Fruit fly (Drosophila melanogaster) whole organism, embryonic: Measurements from ENCODE around the gene CG9171.

Experiments
- Aef1 ChIP-seq: fragments of 200-800 bp; sonication (Bioruptor generic); IDR thresholded peaks from 3 replicates; pipeline ENCODE4 v1.3.6; 2022; ENCODE audit warnings: missing biosample characterization, missing genetic modification characterization
- B-H2 ChIP-seq: fragments of 200-800 bp; sonication (Bioruptor generic); optimal IDR thresholded peaks from 2 replicates; lab custom pipeline; 2018; ENCODE audit warnings: missing biosample characterization, mild to moderate bottlenecking, missing genetic modification characterization
- BEAF-32 ChIP-seq: fragments of 200-800 bp; sonication (Bioruptor generic); optimal IDR thresholded peaks from 3 replicates; lab custom pipeline; 2017; ENCODE audit warnings: missing biosample characterization, missing genetic modification characterization, mild to moderate bottlenecking, moderate library complexity, missing genetic modification reagents
- Blimp-1 ChIP-seq: fragments of 200-800 bp; sonication (Bioruptor generic); optimal IDR thresholded peaks from 3 replicates; lab custom pipeline; 2018; ENCODE audit warnings: missing biosample characterization, missing genetic modification characterization, mild to moderate bottlenecking, moderate library complexity, missing genetic modification reagents
- CG10543 ChIP-seq: fragments of 200-800 bp; sonication (Bioruptor generic); optimal IDR thresholded peaks from 3 replicates; lab custom pipeline; 2017; ENCODE audit warnings: missing biosample characterization, mild to moderate bottlenecking, missing genetic modification characterization, moderate library complexity
- CG12769 ChIP-seq: fragments of 200-800 bp; sonication (Bioruptor generic); optimal IDR thresholded peaks from 2 replicates; lab custom pipeline; 2019; ENCODE audit warnings: missing biosample characterization, mild to moderate bottlenecking, missing genetic modification characterization, moderate library complexity
- CG14050 ChIP-seq: fragments of 200-800 bp; sonication (Bioruptor generic); IDR thresholded peaks from 3 replicates; pipeline ENCODE4 v1.3.6; 2022; ENCODE audit warnings: missing biosample characterization, missing genetic modification characterization
- CG15011 ChIP-seq: fragments of 200-800 bp; sonication (Bioruptor generic); optimal IDR thresholded peaks from 3 replicates; lab custom pipeline; 2018; ENCODE audit warnings: missing biosample characterization, mild to moderate bottlenecking, missing genetic modification characterization
- CG15479 ChIP-seq: fragments of 200-800 bp; sonication (Bioruptor generic); optimal IDR thresholded peaks from 3 replicates; lab custom pipeline; 2019; ENCODE audit warnings: missing biosample characterization, mild to moderate bottlenecking, missing genetic modification characterization, moderate library complexity
- CG15514 ChIP-seq: fragments of 200-800 bp; sonication (Bioruptor generic); optimal IDR thresholded peaks from 3 replicates; lab custom pipeline; 2017; ENCODE audit warnings: missing biosample characterization, missing genetic modification characterization, mild to moderate bottlenecking, moderate library complexity, missing genetic modification reagents
- CG1602 ChIP-seq: fragments of 200-800 bp; sonication (Bioruptor generic); optimal IDR thresholded peaks from 3 replicates; lab custom pipeline; 2016; ENCODE audit warnings: missing biosample characterization, missing genetic modification characterization
- CG1647 ChIP-seq: fragments of 200-800 bp; sonication (Bioruptor generic); optimal IDR thresholded peaks from 3 replicates; lab custom pipeline; 2016; ENCODE audit warnings: missing biosample characterization, missing genetic modification characterization
- CG17328 ChIP-seq: fragments of 200-800 bp; sonication (Bioruptor generic); IDR thresholded peaks from 2 replicates; pipeline ENCODE4 v1.3.6; 2022; ENCODE audit warnings: missing biosample characterization, missing genetic modification characterization
- CG31365 ChIP-seq: fragments of 200-800 bp; sonication (Bioruptor generic); optimal IDR thresholded peaks from 2 replicates; lab custom pipeline; 2018; ENCODE audit warnings: missing biosample characterization, mild to moderate bottlenecking, missing genetic modification characterization
- CG3163 ChIP-seq: fragments of 200-800 bp; sonication (Bioruptor generic); optimal IDR thresholded peaks from 3 replicates; lab custom pipeline; 2016; ENCODE audit warnings: missing biosample characterization, missing genetic modification characterization
- CG34224 ChIP-seq: fragments of 200-800 bp; sonication (Bioruptor generic); IDR thresholded peaks from 3 replicates; pipeline ENCODE4 v1.3.6; 2022; ENCODE audit warnings: missing biosample characterization, missing genetic modification characterization; ENCODE audit not compliant: partially characterized antibody
- CG4328 ChIP-seq: fragments of 200-800 bp; sonication (Bioruptor generic); optimal IDR thresholded peaks from 3 replicates; lab custom pipeline; 2017; ENCODE audit warnings: missing biosample characterization, missing genetic modification reagents, missing genetic modification characterization
- CG4730 ChIP-seq: fragments of 200-800 bp; sonication (Bioruptor generic); IDR thresholded peaks from 2 replicates; pipeline ENCODE4 v1.3.6; 2022; ENCODE audit warnings: missing biosample characterization, missing genetic modification characterization
- CG5245 ChIP-seq: fragments of 200-800 bp; sonication (Bioruptor generic); optimal IDR thresholded peaks from 3 replicates; lab custom pipeline; 2016; ENCODE audit warnings: missing biosample characterization, missing genetic modification characterization
- CG9817 ChIP-seq: fragments of 200-800 bp; sonication (Bioruptor generic); optimal IDR thresholded peaks from 2 replicates; lab custom pipeline; 2018; ENCODE audit warnings: missing biosample characterization, mild to moderate bottlenecking, missing genetic modification characterization, moderate library complexity
- CG9876 ChIP-seq: fragments of 200-800 bp; sonication (Bioruptor generic); optimal IDR thresholded peaks from 2 replicates; lab custom pipeline; 2016; ENCODE audit warnings: missing biosample characterization, missing genetic modification characterization
- CoRest ChIP-seq: fragments of 200-800 bp; sonication (Bioruptor generic); optimal IDR thresholded peaks from 3 replicates; lab custom pipeline; 2018; ENCODE audit warnings: missing biosample characterization, mild to moderate bottlenecking, missing genetic modification characterization, moderate library complexity
- Dek ChIP-seq: fragments of 200-800 bp; sonication (Bioruptor generic); optimal IDR thresholded peaks from 3 replicates; lab custom pipeline; 2019; ENCODE audit warnings: missing biosample characterization, mild to moderate bottlenecking, missing genetic modification characterization, moderate library complexity
- Dp ChIP-seq: fragments of 200-800 bp; sonication (Bioruptor generic); optimal IDR thresholded peaks from 2 replicates; lab custom pipeline; 2018; ENCODE audit warnings: missing biosample characterization, mild to moderate bottlenecking, missing genetic modification characterization, moderate library complexity
- Fer1 ChIP-seq: fragments of 200-800 bp; sonication (Bioruptor generic); optimal IDR thresholded peaks from 2 replicates; lab custom pipeline; 2017; ENCODE audit warnings: missing biosample characterization, mild to moderate bottlenecking, missing genetic modification characterization
- HLH54F ChIP-seq: fragments of 200-800 bp; sonication (Bioruptor generic); optimal IDR thresholded peaks from 3 replicates; lab custom pipeline; 2016; ENCODE audit warnings: missing biosample characterization, missing genetic modification characterization
- Hand ChIP-seq: fragments of 200-800 bp; sonication (Bioruptor generic); optimal IDR thresholded peaks from 2 replicates; lab custom pipeline; 2017; ENCODE audit warnings: mild to moderate bottlenecking, missing biosample characterization, missing genetic modification reagents, missing genetic modification characterization
- Mad ChIP-seq: fragments of 200-800 bp; sonication (Bioruptor generic); optimal IDR thresholded peaks from 2 replicates; lab custom pipeline; 2016; ENCODE audit warnings: missing biosample characterization, missing genetic modification characterization
- NC2β ChIP-seq: fragments of 200-800 bp; sonication (Bioruptor generic); optimal IDR thresholded peaks from 2 replicates; lab custom pipeline; 2016; ENCODE audit warnings: missing biosample characterization, missing genetic modification characterization
- Sox102F ChIP-seq: fragments of 200-800 bp; sonication (Bioruptor generic); optimal IDR thresholded peaks from 2 replicates; lab custom pipeline; 2018; ENCODE audit warnings: missing biosample characterization, mild to moderate bottlenecking, missing genetic modification characterization, moderate library complexity
- Vsx1 ChIP-seq: fragments of 200-800 bp; sonication (Bioruptor generic); optimal IDR thresholded peaks from 2 replicates; lab custom pipeline; 2017; ENCODE audit warnings: missing biosample characterization, mild to moderate bottlenecking, missing genetic modification characterization, missing genetic modification reagents
- bigmax ChIP-seq: fragments of 200-800 bp; sonication (Bioruptor generic); optimal IDR thresholded peaks from 2 replicates; lab custom pipeline; 2018; ENCODE audit warnings: missing biosample characterization, mild to moderate bottlenecking, missing genetic modification characterization
- chif ChIP-seq, 2 experiments: fragments of 200-800 bp; sonication (Bioruptor generic); optimal IDR thresholded peaks; 3 replicates each; lab custom pipeline; 2016; ENCODE audit warnings: missing biosample characterization in 2 of 2, missing genetic modification characterization in 2 of 2
- chinmo ChIP-seq: fragments of 200-800 bp; sonication (Bioruptor generic); IDR thresholded peaks from 4 replicates; pipeline ENCODE4 v1.3.6; 2022; ENCODE audit warnings: missing biosample characterization, missing genetic modification characterization; ENCODE audit not compliant: partially characterized antibody
- chm ChIP-seq: fragments of 200-800 bp; sonication (Bioruptor generic); IDR thresholded peaks from 2 replicates; pipeline ENCODE4 v1.3.6; 2022; ENCODE audit warnings: missing biosample characterization, missing genetic modification characterization
- ci ChIP-seq: fragments of 200-800 bp; sonication (Bioruptor generic); IDR thresholded peaks from 3 replicates; pipeline ENCODE4 v1.3.6; 2022; ENCODE audit warnings: missing biosample characterization, missing genetic modification characterization
- ftz-f1 ChIP-seq: fragments of 200-800 bp; sonication (Bioruptor generic); optimal IDR thresholded peaks from 2 replicates; lab custom pipeline; 2016; ENCODE audit warnings: missing biosample characterization, missing genetic modification characterization
- hb ChIP-seq: fragments of 200-800 bp; sonication (Bioruptor generic); IDR thresholded peaks from 3 replicates; pipeline ENCODE4 v1.3.6; 2022; ENCODE audit warnings: missing biosample characterization, missing genetic modification characterization; ENCODE audit not compliant: partially characterized antibody
- jigr1 ChIP-seq: fragments of 200-800 bp; sonication (Bioruptor generic); IDR thresholded peaks from 3 replicates; pipeline ENCODE4 v1.3.6; 2022; ENCODE audit warnings: missing biosample characterization, missing genetic modification characterization
- ken ChIP-seq: fragments of 200-800 bp; sonication (Bioruptor generic); IDR thresholded peaks from 3 replicates; pipeline ENCODE4 v1.3.6; 2022; ENCODE audit warnings: missing biosample characterization, missing genetic modification characterization
- otp ChIP-seq: fragments of 200-800 bp; sonication (Bioruptor generic); IDR thresholded peaks from 3 replicates; pipeline ENCODE4, ENCODE4 v1.3.6; 2022; ENCODE audit warnings: missing biosample characterization, missing genetic modification characterization
- pros ChIP-seq: fragments of 200-800 bp; sonication (Bioruptor generic); optimal IDR thresholded peaks from 3 replicates; lab custom pipeline; 2019; ENCODE audit warnings: missing biosample characterization, mild to moderate bottlenecking, missing genetic modification characterization, moderate library complexity
- sd ChIP-seq: fragments of 200-800 bp; sonication (Bioruptor generic); optimal IDR thresholded peaks from 3 replicates; lab custom pipeline; 2018; ENCODE audit warnings: missing biosample characterization, mild to moderate bottlenecking, missing genetic modification characterization, moderate library complexity
- sens ChIP-seq: fragments of 200-800 bp; sonication (Bioruptor generic); peaks from one replicate; lab custom pipeline; 2016; ENCODE audit warnings: missing biosample characterization, missing genetic modification characterization
- sim ChIP-seq: fragments of 200-800 bp; sonication (Bioruptor generic); IDR thresholded peaks from 2 replicates; pipeline ENCODE4 v1.3.6; 2022; ENCODE audit warnings: missing biosample characterization, missing genetic modification characterization
- unpg ChIP-seq: fragments of 200-800 bp; sonication (Bioruptor generic); optimal IDR thresholded peaks from 3 replicates; lab custom pipeline; 2018; ENCODE audit warnings: missing biosample characterization, mild to moderate bottlenecking, missing genetic modification characterization, moderate library complexity
- z ChIP-seq: fragments of 200-800 bp; sonication (Bioruptor generic); IDR thresholded peaks from 3 replicates; pipeline ENCODE4 v1.3.6; 2022; ENCODE audit warnings: missing biosample characterization, missing genetic modification characterization
- zfh1 ChIP-seq: fragments of 200-800 bp; sonication (Bioruptor generic); IDR thresholded peaks from 3 replicates; pipeline ENCODE4 v1.3.6; 2022; ENCODE audit warnings: missing biosample characterization, missing genetic modification characterization

The CG9171 gene

DNA sequence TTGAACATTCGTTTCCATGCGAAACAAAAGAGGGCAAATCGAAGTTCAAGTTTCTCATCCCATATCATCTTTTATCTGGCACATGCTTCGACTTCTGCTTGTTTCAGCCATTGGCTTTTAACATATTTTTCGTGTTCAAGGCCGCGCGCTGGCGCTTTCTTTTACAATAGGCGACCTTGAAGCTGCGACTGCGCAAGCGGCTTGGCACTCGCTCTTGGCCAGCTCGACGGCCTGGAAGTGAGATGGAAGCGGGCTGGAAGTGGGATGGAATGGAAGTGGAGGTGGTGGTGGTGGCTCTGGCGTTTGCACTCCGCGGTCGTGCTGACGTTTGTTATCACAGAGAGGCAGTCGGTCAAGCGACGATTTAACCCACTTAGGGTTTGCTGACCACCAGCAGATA is 57.6 kb downstream of the CG9171 start:
- TF ChIP-seq pros (GFP tag; lab: Kevin White, UChicago) (peak; percentile 13), Hand (no peak), CG5245 (GFP tag; lab: Kevin White, UChicago) (no peak), zfh1 (GFP tag; lab: Robert Waterston, UW) (no peak), Dek (no peak), NC2β (GFP tag; lab: Kevin White, UChicago) (no peak), Fer1 (GFP tag; lab: Kevin White, UChicago) (no peak), unpg (GFP tag; lab: Kevin White, UChicago) (no peak), ftz-f1 (GFP tag; lab: Kevin White, UChicago) (peak; percentile 70), CG14050 (GFP tag; lab: Robert Waterston, UW) (no peak), CG12769 (tag; lab: Kevin White, UChicago) (peak; percentile 74), hb (no peak), CG9876 (GFP tag; lab: Kevin White, UChicago) (no peak), CG15011 (GFP tag; lab: Kevin White, UChicago) (no peak), Sox102F (GFP tag; lab: Kevin White, UChicago) (no peak)

DNA sequence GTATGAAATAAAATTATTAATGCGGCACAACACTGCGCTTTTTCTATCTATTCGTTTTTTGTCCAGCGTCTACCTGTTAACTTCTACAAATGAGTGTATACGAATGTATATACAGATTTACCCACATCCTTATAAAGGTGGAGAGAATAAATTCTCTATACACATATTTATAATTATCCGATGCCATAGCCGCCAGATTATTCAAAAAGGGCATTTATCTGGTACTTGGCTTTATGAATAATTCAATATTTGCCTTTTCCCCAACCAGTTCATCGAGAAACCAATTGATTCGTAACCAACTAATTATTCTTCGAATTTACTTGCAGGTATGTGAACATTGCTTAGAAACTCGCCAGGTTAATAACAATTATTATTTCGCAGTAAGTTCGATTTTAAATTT is 58.9 kb downstream of the CG9171 start, which contains the start of gene CG11147:
TSS of gene CG11147 (minus strand) at position 101 of the 400 bp plus-strand sequence.
- no peak for TF ChIP-seq ken (GFP tag; lab: Robert Waterston, UW)
- no peak for TF ChIP-seq Sox102F (GFP tag; lab: Kevin White, UChicago)
- peak; percentile 14 for TF ChIP-seq sens (GFP tag; lab: Kevin White, UChicago)
- TF ChIP-seq bigmax: no peak
- no peak for TF ChIP-seq sim (GFP tag; lab: Robert Waterston, UW)
- TF ChIP-seq CG31365: no peak
- TF ChIP-seq Aef1: no peak
- TF ChIP-seq CG4328 (GFP tag; lab: Kevin White, UChicago): no peak
- TF ChIP-seq CG17328 (GFP tag; lab: Robert Waterston, UW): no peak

DNA sequence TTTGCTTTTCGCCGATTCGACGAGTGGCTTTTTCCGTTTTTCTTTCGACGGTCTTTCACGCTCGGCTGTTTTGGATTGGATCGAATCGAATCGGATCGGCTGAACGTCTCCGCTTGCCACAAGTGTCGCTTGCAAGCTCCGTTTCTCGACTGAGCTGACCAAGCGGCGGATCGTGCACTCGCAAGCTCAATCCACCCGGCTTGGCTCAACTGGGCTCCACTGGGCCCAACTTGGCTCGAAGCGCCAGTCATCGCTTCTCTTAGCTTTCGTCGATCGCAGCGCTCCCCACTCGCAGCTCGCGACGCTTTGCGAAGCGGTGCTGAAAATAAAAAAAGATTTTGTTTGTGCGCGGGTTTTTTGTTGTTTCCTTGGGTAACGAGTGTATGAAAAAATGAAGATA is 59.3 kb downstream of the CG9171 start:
- TF ChIP-seq CG4328 (GFP tag; lab: Kevin White, UChicago) (no peak), CG3163 (GFP tag; lab: Kevin White, UChicago) (no peak), chinmo (GFP tag; lab: Robert Waterston, UW) (peak; percentile 62; the same call in 1 of the 4 replicates), B-H2 (GFP tag; lab: Kevin White, UChicago) (no peak), CG1602 (GFP tag; lab: Kevin White, UChicago) (no peak), jigr1 (no peak), z (peak; percentile 66; the same call in 1 of the 3 replicates), CG1647 (GFP tag; lab: Kevin White, UChicago) (no peak), chm (GFP tag; lab: Robert Waterston, UW) (no peak), CoRest (tag; lab: Kevin White, UChicago) (no peak), CG9817 (tag; lab: Kevin White, UChicago) (no peak), HLH54F (GFP tag; lab: Kevin White, UChicago) (no peak), CG4730 (no peak), Mad (GFP tag; lab: Kevin White, UChicago) (no peak), ci (GFP tag; lab: Robert Waterston, UW) (0 out of 3 replicates have a peak, but pooled peaks have one; percentile 33), CG10543 (GFP tag; lab: Kevin White, UChicago) (peak; percentile 12), CG34224 (GFP tag; lab: Robert Waterston, UW) (no peak), chif (GFP tag; optimal IDR thresholded peaks at IDR 0.05; lab: Kevin White, UChicago) (no peak), Blimp-1 (GFP tag; lab: Kevin White, UChicago) (no peak), sd (tag; lab: Kevin White, UChicago) (no peak), otp (GFP tag; lab: Robert Waterston, UW) (0 out of 3 replicates have a peak, but pooled peaks have one; percentile 20), CG15479 (GFP tag; lab: Kevin White, UChicago) (no peak), BEAF-32 (GFP tag; lab: Kevin White, UChicago) (no peak), Fer1 (GFP tag; lab: Kevin White, UChicago) (no peak), CG15514 (GFP tag; lab: Kevin White, UChicago) (no peak), Vsx1 (GFP tag; lab: Kevin White, UChicago) (no peak), Dp (GFP tag; lab: Kevin White, UChicago) (no peak)
